Fruit fly (Drosophila melanogaster) whole organism, larva: ENCODE results near the gene chif.

Source experiments
- noc ChIP-seq: fragments of 200-800 bp; sonication (Bioruptor generic); optimal IDR thresholded peaks from 3 replicates; lab custom pipeline; 2019; ENCODE audit warnings: missing biosample characterization, mild to moderate bottlenecking, missing genetic modification characterization, moderate library complexity

The chif gene

dm6 chr2L:16352585-16353580 is at the start of gene chif, which contains the start of the genes Hyls1 and CG4455:
Gene chif, minus strand, starts transcription at chr2L:16352628.
Gene Hyls1, minus strand, starts transcription at chr2L:16352628.
Gene CG4455, plus strand, starts transcription at chr2L:16352934.
- TF ChIP-seq noc (tag; lab: Kevin White, UChicago) = peak; percentile 57

dm6 chr2L:16397517-16397916 is 45.1 kb upstream of the chif start:
- no peak for TF ChIP-seq noc (tag; lab: Kevin White, UChicago)

dm6 chr2L:16390803-16391202 is 38.4 kb upstream of the chif start:
- no peak for TF ChIP-seq noc (tag; lab: Kevin White, UChicago)

- TF ChIP-seq noc (tag; lab: Kevin White, UChicago) = no peak
Measured at dm6 chr2L:16380973-16381372, 28.5 kb upstream of the chif start.

dm6 chr2L:16374691-16375090 is 22.3 kb upstream of the chif start:
- TF ChIP-seq noc (tag; lab: Kevin White, UChicago) = no peak

- no peak for TF ChIP-seq noc (tag; lab: Kevin White, UChicago)
Measured at dm6 chr2L:16365603-16366002, 13.2 kb upstream of the chif start, which contains the start of gene jhamt. Gene jhamt, plus strand, starts transcription at chr2L:16365903.

- TF ChIP-seq noc (tag; lab: Kevin White, UChicago) = no peak
Measured at dm6 chr2L:16357865-16358264, 5.4 kb upstream of the chif start.

dm6 chr2L:16356249-16357025 is 4.0 kb upstream of the chif start, which contains the start of gene CaBP1:
Gene CaBP1, minus strand, starts transcription at chr2L:16356735.
- no peak for TF ChIP-seq noc (tag; lab: Kevin White, UChicago)

- TF ChIP-seq noc (tag; lab: Kevin White, UChicago) = no peak
Measured at dm6 chr2L:16353765-16354164, 1.3 kb upstream of the chif start.

- TF ChIP-seq noc (tag; lab: Kevin White, UChicago) = no peak
Measured at dm6 chr2L:16351805-16352584, 433 bp downstream of the chif start.

- TF ChIP-seq noc (tag; lab: Kevin White, UChicago) = peak; percentile 99
Measured at dm6 chr2L:16350742-16351568, 1.5 kb downstream of the chif start.

- TF ChIP-seq noc (tag; lab: Kevin White, UChicago) = no peak
Measured at dm6 chr2L:16350160-16350633, 2.2 kb downstream of the chif start.

- no peak for TF ChIP-seq noc (tag; lab: Kevin White, UChicago)
Measured at dm6 chr2L:16342224-16342623, 10.2 kb downstream of the chif start, which contains the start of gene CG44405. Gene CG44405, minus strand, starts transcription at chr2L:16342324.

- no peak for TF ChIP-seq noc (tag; lab: Kevin White, UChicago)
Measured at dm6 chr2L:16340268-16340667, 12.2 kb downstream of the chif start, which contains the start of gene CG42266. Gene CG42266, minus strand, starts transcription at chr2L:16340368.
